Fruit fly (Drosophila melanogaster): ENCODE data around the gene CG14298.

CG14298 gene

dm6 chr3R:18914594-18915275, 39.4 kb downstream of the CG14298 start, which contains the start of gene Xrp1 (continued):
- peak; percentile 40; the same call in 1 of the 2 replicates for TF ChIP-seq Xrp1 (GFP tag; IDR thresholded peaks at IDR 0.05)
- peak; percentile 8 for TF ChIP-seq CG9817 (tag; optimal IDR thresholded peaks at IDR 0.05)
- no peak for TF ChIP-seq CG30020 (tag; optimal IDR thresholded peaks at IDR 0.05)
- no peak for TF ChIP-seq crc (GFP tag; optimal IDR thresholded peaks at IDR 0.05)
- no peak for TF ChIP-seq MTF-1 (GFP tag; optimal IDR thresholded peaks at IDR 0.05; ENCODE audit: borderline replicate concordance)
- no peak for TF ChIP-seq Vsx1 (GFP tag; optimal IDR thresholded peaks at IDR 0.05)
- TF ChIP-seq CG17829 (tag; optimal IDR thresholded peaks at IDR 0.05) = no peak
- no peak; the same call in 1 of the 2 replicates for TF ChIP-seq CG10366 (GFP tag; IDR thresholded peaks at IDR 0.05)
- TF ChIP-seq Mes4 (GFP tag; optimal IDR thresholded peaks at IDR 0.05) = no peak
- peak; percentile 58; the same call in 1 of the 3 replicates for TF ChIP-seq CG6175 (GFP tag; IDR thresholded peaks at IDR 0.05)
- no peak for TF ChIP-seq Fer2 (tag; optimal IDR thresholded peaks at IDR 0.05)
- TF ChIP-seq Opbp (GFP tag; IDR thresholded peaks at IDR 0.05; ENCODE audit: partially characterized antibody) = no peak
- no peak for TF ChIP-seq CG8388 (GFP tag; optimal IDR thresholded peaks at IDR 0.05)
- no peak for TF ChIP-seq CG16863 (GFP tag; optimal IDR thresholded peaks at IDR 0.05)
- peak; percentile 10 for TF ChIP-seq fu2 (GFP tag; optimal IDR thresholded peaks at IDR 0.05)
- peak; percentile 13 for TF ChIP-seq CG7786 (GFP tag; optimal IDR thresholded peaks at IDR 0.05)
- no peak for TF ChIP-seq CG30403 (GFP tag; optimal IDR thresholded peaks at IDR 0.05)
- TF ChIP-seq Atf3 (GFP tag; optimal IDR thresholded peaks at IDR 0.05) = no peak
- TF ChIP-seq sisA (GFP tag; IDR thresholded peaks at IDR 0.05) = peak; percentile 28; the same call in 1 of the 2 replicates
- no peak for TF ChIP-seq bsh (GFP tag; optimal IDR thresholded peaks at IDR 0.05)
- no peak for TF ChIP-seq pan (optimal IDR thresholded peaks at IDR 0.05)
- TF ChIP-seq pan (GFP tag; optimal IDR thresholded peaks at IDR 0.05 in 1 of 2, IDR thresholded peaks at IDR 0.05 in 1 of 2) = no peak
- no peak for TF ChIP-seq Atf-2 (GFP tag; optimal IDR thresholded peaks at IDR 0.05)
- no peak for TF ChIP-seq Nf-YA (GFP tag; IDR thresholded peaks at IDR 0.05)
- TF ChIP-seq YL-1 (GFP tag; optimal IDR thresholded peaks at IDR 0.05) = no peak
- no peak for TF ChIP-seq CG34224 (GFP tag; IDR thresholded peaks at IDR 0.05; ENCODE audit: partially characterized antibody)
- no peak for TF ChIP-seq CG2889 (GFP tag; IDR thresholded peaks at IDR 0.05)
- peak; percentile 11; the same call in 1 of the 4 replicates for TF ChIP-seq Gug (GFP tag; IDR thresholded peaks at IDR 0.05)
- TF ChIP-seq slou (GFP tag; optimal IDR thresholded peaks at IDR 0.05) = no peak
- no peak for TF ChIP-seq CG6791 (GFP tag; IDR thresholded peaks at IDR 0.05; ENCODE audit: partially characterized antibody)
- TF ChIP-seq CG6254 (GFP tag; optimal IDR thresholded peaks at IDR 0.05) = no peak
- TF ChIP-seq lov (optimal IDR thresholded peaks at IDR 0.05) = no peak
- no peak for TF ChIP-seq lov (GFP tag; IDR thresholded peaks at IDR 0.05)
- no peak for TF ChIP-seq Atf6 (GFP tag; IDR thresholded peaks at IDR 0.05)
- peak; percentile 2 for TF ChIP-seq chn (GFP tag; optimal IDR thresholded peaks at IDR 0.05)
- TF ChIP-seq odd (GFP tag; optimal IDR thresholded peaks at IDR 0.05) = no peak
- no peak for TF ChIP-seq fd3F (GFP tag; optimal IDR thresholded peaks at IDR 0.05)
- no peak for TF ChIP-seq Mad (GFP tag; optimal IDR thresholded peaks at IDR 0.05)
- TF ChIP-seq Dip2 (GFP tag; IDR thresholded peaks at IDR 0.05) = no peak
- TF ChIP-seq Nf-YB (GFP tag; optimal IDR thresholded peaks at IDR 0.05) = no peak
- TF ChIP-seq CG10431 (GFP tag; optimal IDR thresholded peaks at IDR 0.05) = no peak
- TF ChIP-seq cg (GFP tag; optimal IDR thresholded peaks at IDR 0.05) = peak; percentile 52
- no peak for TF ChIP-seq insv (GFP tag; optimal IDR thresholded peaks at IDR 0.05)
- no peak for TF ChIP-seq hb (GFP tag; IDR thresholded peaks at IDR 0.05; ENCODE audit: partially characterized antibody)
- no peak for TF ChIP-seq oc (tag; optimal IDR thresholded peaks at IDR 0.05)
